Fruit fly (Drosophila melanogaster): Measurements from ENCODE around the gene Mob2.

- TF ChIP-seq CG15710 (tag; optimal IDR thresholded peaks at IDR 0.05) (no peak), fd96Ca (GFP tag; IDR thresholded peaks at IDR 0.05) (no peak), CG13204 (GFP tag; optimal IDR thresholded peaks at IDR 0.05) (no peak), CG8159 (tag; optimal IDR thresholded peaks at IDR 0.05) (no peak), CG34367 (tag; optimal IDR thresholded peaks at IDR 0.05) (no peak), D1 (tag; optimal IDR thresholded peaks at IDR 0.05) (no peak), CG10348 (GFP tag; IDR thresholded peaks at IDR 0.05) (no peak), gl (tag; optimal IDR thresholded peaks at IDR 0.05) (no peak), EcR (GFP tag; optimal IDR thresholded peaks at IDR 0.05) (no peak), Pif1B (GFP tag; optimal IDR thresholded peaks at IDR 0.05) (no peak), CG8301 (tag; optimal IDR thresholded peaks at IDR 0.05) (no peak), CG12605 (GFP tag; IDR thresholded peaks at IDR 0.05) (no peak), CG32121 (GFP tag; IDR thresholded peaks at IDR 0.05) (no peak)
Measured at dm6 chr3L:11489489-11489888, 72.5 kb downstream of the Mob2 start.

All from whole organism, pupa.